Fruit fly (Drosophila melanogaster) Kc167 (cell line): Measurements from ENCODE around the gene CG2608.

Experiments
- Myc ChIP-seq: fragments of >200 bp; optimal IDR thresholded peaks from 2 replicates; lab custom pipeline; 2017; ENCODE audit warnings: missing external identifiers
- Sin3A ChIP-seq: fragments of >200 bp; optimal IDR thresholded peaks from 2 replicates; lab custom pipeline; 2018; ENCODE audit warnings: missing external identifiers
- h ChIP-seq: fragments of >200 bp; optimal IDR thresholded peaks from 3 replicates; lab custom pipeline; 2018; ENCODE audit warnings: missing external identifiers
- insv ChIP-seq: fragments of >200 bp; optimal IDR thresholded peaks from 3 replicates; lab custom pipeline; 2018; ENCODE audit warnings: missing external identifiers
- psq ChIP-seq: fragments of >200 bp; optimal IDR thresholded peaks from 2 replicates; lab custom pipeline; 2017; ENCODE audit warnings: missing external identifiers
- ttk ChIP-seq: sonication (Bioruptor generic); optimal IDR thresholded peaks from 2 replicates; lab custom pipeline; 2017; ENCODE audit warnings: missing external identifiers

CG2608 gene

dm6 chr2L:20695066-20695465 lies 49.4 kb downstream of the CG2608 start:
- no peak for TF ChIP-seq insv
- no peak for TF ChIP-seq ttk (lab: Kevin White, UChicago)
- TF ChIP-seq h (lab: Kevin White, UChicago) = no peak
- TF ChIP-seq Myc (lab: Kevin White, UChicago) = no peak
- TF ChIP-seq Sin3A (lab: Kevin White, UChicago) = no peak
- no peak for TF ChIP-seq psq (lab: Kevin White, UChicago)
